Worm (Caenorhabditis elegans) whole organism, young adult: ENCODE data around the gene nhr-254.

Source experiments
- K11D2.4 ChIP-seq: fragments of 200-800 bp; sonication (Bioruptor generic); IDR thresholded peaks from 2 replicates; pipeline ENCODE4 v1.3.6; 2022; ENCODE audit warnings: missing genetic modification reagents, missing genetic modification characterization, missing compliant biosample characterization
- Y56A3A.18 ChIP-seq: fragments of 200-800 bp; sonication (Bioruptor generic); IDR thresholded peaks from 2 replicates; pipeline ENCODE4 v1.3.6; 2022; ENCODE audit warnings: missing genetic modification reagents, missing genetic modification characterization, missing compliant biosample characterization
- Y79H2A.3 ChIP-seq: fragments of 200-800 bp; sonication (Bioruptor generic); conservative IDR thresholded peaks from 2 replicates; pipeline ENCODE4 v1.3.6; 2022; ENCODE audit warnings: missing genetic modification reagents, missing genetic modification characterization, missing compliant biosample characterization
- aptf-2 ChIP-seq: fragments of 200-800 bp; sonication (Bioruptor generic); conservative IDR thresholded peaks from 2 replicates; pipeline ENCODE4 v1.3.6; 2022; ENCODE audit warnings: missing genetic modification reagents, missing genetic modification characterization, missing compliant biosample characterization
- atf-7 ChIP-seq: sonication (generic microtip); optimal IDR thresholded peaks from 2 replicates; lab custom pipeline; 2017; ENCODE audit warnings: mild to moderate bottlenecking, missing genetic modification characterization, missing compliant biosample characterization
- attf-3 ChIP-seq: fragments of 200-800 bp; sonication (Bioruptor generic); conservative IDR thresholded peaks from 2 replicates; pipeline ENCODE4 v1.3.6; 2022; ENCODE audit warnings: missing genetic modification reagents, missing genetic modification characterization, missing compliant biosample characterization
- cebp-1 ChIP-seq, 2 experiments: fragments of 200-800 bp in 1 of 2; sonication (Bioruptor generic) in 1 of 2; sonication (generic microtip) in 1 of 2; IDR thresholded peaks in 1 of 2; optimal IDR thresholded peaks in 1 of 2; 2 replicates each; pipeline versions ENCODE4 v1.3.6 to Lab custom; 2017 to 2022; ENCODE audit warnings: missing compliant biosample characterization in 2 of 2, missing genetic modification characterization in 2 of 2, mild to moderate bottlenecking in 1 of 2, missing genetic modification reagents in 1 of 2, moderate library complexity in 1 of 2
- ceh-27 ChIP-seq: fragments of 200-800 bp; sonication (Bioruptor generic); optimal IDR thresholded peaks from 2 replicates; lab custom pipeline; 2018; ENCODE audit warnings: mild to moderate bottlenecking, missing genetic modification characterization, moderate library complexity, missing compliant biosample characterization
- ceh-40 ChIP-seq: fragments of 200-800 bp; sonication (Bioruptor generic); IDR thresholded peaks from 2 replicates; pipeline ENCODE4 v1.3.6; 2022; ENCODE audit warnings: missing genetic modification characterization, missing compliant biosample characterization
- chd-7 ChIP-seq: sonication (generic microtip); optimal IDR thresholded peaks from 2 replicates; lab custom pipeline; 2016; ENCODE audit warnings: mild to moderate bottlenecking, missing genetic modification characterization, moderate library complexity, missing compliant biosample characterization
- efl-1 ChIP-seq: fragments of 150-350 bp; optimal IDR thresholded peaks from 2 replicates; lab custom pipeline; 2014; ENCODE audit warnings: missing biosample characterization, missing genetic modification reagents, missing genetic modification characterization
- egl-18 ChIP-seq: fragments of 200-800 bp; sonication (Bioruptor generic); IDR thresholded peaks from 2 replicates; pipeline ENCODE4 v1.3.6; 2022; ENCODE audit warnings: missing genetic modification reagents, missing genetic modification characterization, missing compliant biosample characterization
- him-1 ChIP-seq: sonication (generic microtip); optimal IDR thresholded peaks from 2 replicates; lab custom pipeline; 2016; ENCODE audit warnings: missing genotype, missing genetic modification reagents, missing genetic modification characterization, missing compliant biosample characterization
- hlh-26 ChIP-seq: fragments of 200-800 bp; sonication (Bioruptor generic); conservative IDR thresholded peaks from 2 replicates; pipeline ENCODE4 v1.3.6; 2022; ENCODE audit warnings: missing genetic modification reagents, missing genetic modification characterization, missing compliant biosample characterization
- hsf-1 ChIP-seq: fragments of 200-800 bp; sonication (Bioruptor generic); IDR thresholded peaks from 2 replicates; pipeline ENCODE4 v1.3.6; 2022; ENCODE audit warnings: missing genetic modification reagents, missing genetic modification characterization, missing compliant biosample characterization
- let-526 ChIP-seq: fragments of 200-800 bp; sonication (Bioruptor generic); IDR thresholded peaks from 2 replicates; pipeline ENCODE4 v1.3.6; 2022; ENCODE audit warnings: missing genetic modification reagents, missing genetic modification characterization, missing compliant biosample characterization
- let-607 ChIP-seq, 2 experiments: fragments of 200-800 bp in 1 of 2; sonication (Bioruptor generic) in 1 of 2; sonication (generic microtip) in 1 of 2; optimal IDR thresholded peaks; 2 replicates each; lab custom pipeline; 2016 to 2018; ENCODE audit warnings: mild to moderate bottlenecking in 2 of 2, missing compliant biosample characterization in 2 of 2, missing genetic modification characterization in 2 of 2, moderate library complexity in 2 of 2, missing genotype in 1 of 2
- lin-35 ChIP-seq, 3 experiments: fragments of 150-350 bp in 2 of 3; sonication (generic microtip) in 1 of 3; optimal IDR thresholded peaks; 2 replicates each; lab custom pipeline; 2014 to 2018; ENCODE audit warnings: missing biosample characterization in 3 of 3, missing genetic modification characterization in 3 of 3, missing genetic modification reagents in 3 of 3
- lsl-1 ChIP-seq: fragments of 200-800 bp; sonication (Bioruptor generic); optimal IDR thresholded peaks from 2 replicates; lab custom pipeline; 2018; ENCODE audit warnings: mild to moderate bottlenecking, missing genetic modification characterization, moderate library complexity, missing compliant biosample characterization
- nfya-1 ChIP-seq: sonication (generic microtip); optimal IDR thresholded peaks from 2 replicates; lab custom pipeline; 2017; ENCODE audit warnings: antibody characterized with exemption, missing compliant biosample characterization, missing genetic modification characterization, borderline replicate concordance; ENCODE audit not compliant: insufficient read depth
- nhr-80 ChIP-seq: sonication (generic microtip); optimal IDR thresholded peaks from 2 replicates; lab custom pipeline; 2016; ENCODE audit warnings: missing genetic modification characterization, missing compliant biosample characterization
- pbrm-1 ChIP-seq: fragments of 200-800 bp; sonication (Bioruptor generic); IDR thresholded peaks from 2 replicates; pipeline ENCODE4 v1.3.6; 2022; ENCODE audit warnings: missing genetic modification reagents, missing genetic modification characterization, missing compliant biosample characterization
- pha-4 ChIP-seq: fragments of 150-350 bp; sonication (generic microtip); optimal IDR thresholded peaks from 2 replicates; lab custom pipeline; 2014; ENCODE audit warnings: missing biosample characterization, missing genetic modification reagents, missing genetic modification characterization
- repo-1 ChIP-seq: sonication (generic microtip); optimal IDR thresholded peaks from 2 replicates; lab custom pipeline; 2017; ENCODE audit warnings: mild to moderate bottlenecking, missing genetic modification characterization, missing compliant biosample characterization
- snpc-1.1 ChIP-seq: sonication (generic microtip); optimal IDR thresholded peaks from 2 replicates; lab custom pipeline; 2017; ENCODE audit warnings: missing genetic modification characterization, mild to moderate bottlenecking, missing compliant biosample characterization, antibody characterized with exemption, moderate library complexity, missing genotype, missing genetic modification reagents; ENCODE audit not compliant: insufficient read depth
- snpc-1.3 ChIP-seq: sonication (generic microtip); optimal IDR thresholded peaks from 2 replicates; lab custom pipeline; 2017; ENCODE audit warnings: missing genetic modification characterization, mild to moderate bottlenecking, missing compliant biosample characterization, antibody characterized with exemption, moderate library complexity, missing genotype, missing genetic modification reagents; ENCODE audit not compliant: insufficient read depth
- snpc-3.4 ChIP-seq: sonication (generic microtip); optimal IDR thresholded peaks from 2 replicates; lab custom pipeline; 2017; ENCODE audit warnings: missing genetic modification characterization, mild to moderate bottlenecking, missing compliant biosample characterization, antibody characterized with exemption, moderate library complexity, missing genotype, missing genetic modification reagents
- tbx-9 ChIP-seq: sonication (generic microtip); optimal IDR thresholded peaks from 2 replicates; lab custom pipeline; 2016; ENCODE audit warnings: borderline replicate concordance, missing genetic modification characterization, inconsistent platforms, missing compliant biosample characterization
- tlf-1 ChIP-seq: fragments of 200-800 bp; sonication (Bioruptor generic); optimal IDR thresholded peaks from 2 replicates; lab custom pipeline; 2018; ENCODE audit warnings: mild to moderate bottlenecking, missing genetic modification characterization, missing compliant biosample characterization
- unc-62 ChIP-seq: fragments of 150-350 bp; optimal IDR thresholded peaks from 2 replicates; lab custom pipeline; 2014; ENCODE audit warnings: missing biosample characterization, missing genetic modification reagents, missing genetic modification characterization
- zim-3 ChIP-seq: sonication (generic microtip); optimal IDR thresholded peaks from 2 replicates; lab custom pipeline; 2017; ENCODE audit warnings: mild to moderate bottlenecking, missing genetic modification characterization, moderate library complexity, missing compliant biosample characterization

nhr-254 gene

DNA sequence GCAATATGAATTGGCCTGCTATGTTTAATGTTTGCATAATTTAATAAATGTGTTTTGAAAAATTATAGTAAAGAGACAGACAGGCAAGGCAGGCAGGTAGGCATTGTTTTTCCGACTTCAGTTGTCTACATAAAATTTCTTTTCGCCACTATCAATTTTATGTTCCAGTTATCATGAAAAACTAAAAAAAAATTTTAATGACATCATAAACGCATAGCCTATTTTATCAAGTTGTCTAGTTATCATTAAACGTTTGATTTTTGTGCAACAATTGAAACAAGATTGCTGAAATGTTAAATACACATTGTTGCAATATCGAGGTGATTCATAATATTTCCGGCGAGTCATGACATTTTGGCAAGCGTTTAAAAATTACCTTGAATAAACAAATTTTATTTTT is 22.6 kb downstream of the nhr-254 start:
- TF ChIP-seq hsf-1 (no peak), unc-62 (GFP tag; lab: Kevin White, UChicago) (peak; percentile 46), nhr-80 (tag; lab: Kevin White, UChicago) (peak; percentile 24)

DNA sequence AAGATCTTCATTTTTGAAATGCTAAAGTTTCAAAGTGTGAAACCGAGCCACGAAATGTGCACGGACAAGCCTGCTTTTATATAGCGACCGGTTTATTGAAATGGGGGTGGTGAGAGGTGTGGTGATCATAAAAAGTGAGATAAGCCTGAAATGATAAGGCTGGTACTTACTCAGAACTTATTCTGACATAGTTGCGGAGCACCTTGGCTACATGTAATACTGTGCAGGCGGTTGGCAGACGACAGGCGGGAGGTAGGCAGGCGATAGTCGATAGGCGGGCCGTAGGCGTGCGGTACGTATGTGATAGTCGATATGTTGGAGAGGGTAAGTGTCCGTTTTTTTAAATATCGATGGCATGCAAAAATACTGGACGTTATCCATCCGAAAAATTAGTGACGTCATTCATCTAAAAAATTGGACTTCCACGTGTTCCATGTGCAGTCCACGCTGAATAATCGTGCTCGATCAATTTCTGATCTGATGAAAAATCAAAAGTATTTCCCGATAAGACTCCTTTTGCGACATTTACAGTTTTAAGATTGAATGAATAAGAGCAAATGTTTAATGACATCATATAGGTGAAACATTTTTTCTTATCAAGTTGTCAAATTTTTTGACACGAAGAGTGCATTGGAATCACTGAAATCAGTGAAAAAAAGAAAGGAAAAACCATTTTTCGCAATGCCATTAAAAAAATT is 25.4 kb downstream of the nhr-254 start, which contains the start of gene irg-8:
Gene irg-8 (minus strand): TSS at position 51 of the 698 bp plus-strand sequence.
- no peak for TF ChIP-seq hlh-26 (GFP tag; lab: Robert Waterston, UW)
- TF ChIP-seq nfya-1 = no peak
- peak in 1 of 2 experiments; percentile 45 for TF ChIP-seq let-607 (tag; optimal IDR thresholded peaks at IDR 0.05; lab: Kevin White, UChicago)
- TF ChIP-seq zim-3 = no peak
- TF ChIP-seq lin-35 (GFP tag; optimal IDR thresholded peaks at IDR 0.05; lab: Kevin White, UChicago) = no peak
- TF ChIP-seq efl-1 (GFP tag; lab: Kevin White, UChicago) = no peak
- no peak for TF ChIP-seq repo-1
- no peak for TF ChIP-seq ceh-27 (GFP tag; lab: Kevin White, UChicago)
- peak; percentile 79 for TF ChIP-seq atf-7 (tag; lab: Kevin White, UChicago)
- peak; percentile 35 for TF ChIP-seq nhr-80 (tag; lab: Kevin White, UChicago)
- no peak for TF ChIP-seq let-526 (GFP tag; lab: Robert Waterston, UW)
- TF ChIP-seq snpc-1.3 (tag; lab: Kevin White, UChicago) = no peak
- TF ChIP-seq Y79H2A.3 (GFP tag; lab: Robert Waterston, UW) = no peak
- TF ChIP-seq chd-7 (tag; lab: Kevin White, UChicago) = no peak
- TF ChIP-seq unc-62 (GFP tag; lab: Kevin White, UChicago) = peak; percentile 70
- no peak for TF ChIP-seq Y56A3A.18 (GFP tag; lab: Robert Waterston, UW)
- TF ChIP-seq aptf-2 = no peak
- TF ChIP-seq lsl-1 = no peak
- TF ChIP-seq snpc-1.1 = no peak
- no peak for TF ChIP-seq K11D2.4 (GFP tag; lab: Robert Waterston, UW)
- TF ChIP-seq pha-4 (tag; lab: Kevin White, UChicago) = no peak

- TF ChIP-seq tbx-9 (tag; lab: Kevin White, UChicago) (no peak), egl-18 (GFP tag; lab: Robert Waterston, UW) (no peak), pbrm-1 (GFP tag; lab: Robert Waterston, UW) (no peak), tlf-1 (GFP tag; lab: Kevin White, UChicago) (no peak)
- TF ChIP-seq, all 124 proteins: peak for 0
Measured at ce11 chrV:418432-418831, 26.0 kb downstream of the nhr-254 start, which contains the start of gene Y39D8A.1. Y39D8A.1 (plus strand) TSS chrV:418732.

DNA sequence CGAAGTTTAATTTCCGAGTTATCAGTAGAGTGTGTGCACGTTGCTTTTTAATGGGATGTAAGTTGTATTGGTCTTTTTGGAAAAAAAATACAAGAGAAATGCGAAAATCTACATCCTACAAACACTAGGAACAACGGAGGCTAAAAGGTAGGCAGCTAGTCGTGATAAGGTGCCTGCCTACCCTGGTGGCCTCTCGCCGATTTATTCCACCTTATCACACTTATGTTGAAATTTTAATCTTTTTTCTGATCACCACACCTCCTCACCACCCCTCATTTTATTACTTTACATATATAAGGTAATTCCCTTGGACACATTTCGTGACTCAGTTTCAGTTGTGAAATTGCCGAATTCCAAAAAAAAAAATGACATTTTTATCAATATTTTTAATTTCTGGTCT is 29.7 kb downstream of the nhr-254 start, which contains the start of gene dod-20:
Gene dod-20 (plus strand): TSS at position 301 of the 400 bp plus-strand sequence.
- TF ChIP-seq him-1 = no peak
- TF ChIP-seq snpc-3.4 (tag; lab: Kevin White, UChicago) = no peak
- TF ChIP-seq cebp-1 (GFP tag; IDR thresholded peaks at IDR 0.05; lab: Robert Waterston, UW) = 0 out of 2 replicates have a peak, but pooled peaks have one; percentile 22
- no peak for TF ChIP-seq cebp-1 (tag; optimal IDR thresholded peaks at IDR 0.05; lab: Kevin White, UChicago)
- TF ChIP-seq ceh-40 (GFP tag; lab: Robert Waterston, UW) = no peak
- TF ChIP-seq nhr-80 (tag; lab: Kevin White, UChicago) = peak; percentile 34
- no peak for TF ChIP-seq attf-3 (GFP tag; lab: Robert Waterston, UW)
